Fruit fly (Drosophila melanogaster) whole organism: ENCODE measurements around the gene CG9641.

ENCODE experiments used
- CG8478 ChIP-seq: fragments of >200 bp; optimal IDR thresholded peaks from 2 replicates; lab custom pipeline; 2018; ENCODE audit warnings: inconsistent platforms
- EcR ChIP-seq, 2 experiments: fragments of >200 bp; optimal IDR thresholded peaks; 2 replicates each; lab custom pipeline; 2017; ENCODE audit warnings: missing biosample characterization in 2 of 2, missing genetic modification characterization in 2 of 2, missing genetic modification reagents in 2 of 2
- pan ChIP-seq: fragments of >200 bp; optimal IDR thresholded peaks from 2 replicates; lab custom pipeline; 2017
- psq ChIP-seq: fragments of >200 bp; optimal IDR thresholded peaks from 2 replicates; lab custom pipeline; 2017
- usp ChIP-seq: fragments of >200 bp; optimal IDR thresholded peaks from 2 replicates; lab custom pipeline; 2017; ENCODE audit warnings: missing biosample characterization, missing genetic modification characterization, mixed read lengths

dm6 chr2L:2972439-2972936 is 4.2 kb downstream of the CG9641 start, which contains the start of the genes Rrp1 and gammaTub23C:
- TF ChIP-seq CG8478 (lab: Kevin White, UChicago) (no peak), pan (no peak), psq (lab: Kevin White, UChicago) (no peak), usp (no peak), EcR (GFP tag; optimal IDR thresholded peaks at IDR 0.05; lab: Kevin White, UChicago) (no peak)
